Worm (Caenorhabditis elegans): Measurements from ENCODE around the gene fipr-12.

DNA sequence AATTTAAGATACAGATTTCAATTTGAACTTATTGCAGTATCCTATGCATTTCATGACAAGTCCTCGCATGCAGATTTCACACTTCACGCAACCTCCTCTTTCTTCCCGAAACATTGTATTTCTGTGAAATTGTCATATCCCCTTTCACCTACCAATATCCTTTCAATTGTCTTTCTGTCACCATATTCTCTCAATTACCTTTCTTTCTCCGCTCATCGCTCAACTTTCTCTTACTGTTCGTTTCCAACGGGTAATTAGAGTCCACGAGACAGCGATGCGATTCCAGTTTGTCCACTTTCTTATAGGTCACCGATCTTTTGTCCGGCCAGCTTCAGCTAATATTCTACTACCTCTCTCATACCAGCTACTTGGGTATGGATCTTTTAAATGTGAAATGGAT, 9.3 kb downstream of the fipr-12 start, which contains the start of gene mam-5:
- TF ChIP-seq crh-2 (tag; optimal IDR thresholded peaks at IDR 0.05): no peak
- no peak for TF ChIP-seq skn-1 (tag; optimal IDR thresholded peaks at IDR 0.05)
- TF ChIP-seq lin-39 (tag; optimal IDR thresholded peaks at IDR 0.05): no peak
- TF ChIP-seq nhr-77 (tag; optimal IDR thresholded peaks at IDR 0.05): no peak
- TF ChIP-seq unc-62 (GFP tag; optimal IDR thresholded peaks at IDR 0.05): no peak
- no peak for TF ChIP-seq unc-39 (tag; optimal IDR thresholded peaks at IDR 0.05)
- TF ChIP-seq nhr-10 (tag; optimal IDR thresholded peaks at IDR 0.05): no peak
- no peak for TF ChIP-seq ceh-16 (tag; optimal IDR thresholded peaks at IDR 0.05)
- TF ChIP-seq blmp-1 (tag; optimal IDR thresholded peaks at IDR 0.05; ENCODE audit: insufficient read depth): no peak
- TF ChIP-seq snpc-4 (tag; optimal IDR thresholded peaks at IDR 0.05): no peak
- no peak for TF ChIP-seq R02D3.7 (tag; optimal IDR thresholded peaks at IDR 0.05)
- no peak for TF ChIP-seq lin-11 (tag; optimal IDR thresholded peaks at IDR 0.05)

All from whole organism, L2 larva.